Worm (Caenorhabditis elegans): Measurements from ENCODE around the gene F41E7.9.

The F41E7.9 gene

DNA sequence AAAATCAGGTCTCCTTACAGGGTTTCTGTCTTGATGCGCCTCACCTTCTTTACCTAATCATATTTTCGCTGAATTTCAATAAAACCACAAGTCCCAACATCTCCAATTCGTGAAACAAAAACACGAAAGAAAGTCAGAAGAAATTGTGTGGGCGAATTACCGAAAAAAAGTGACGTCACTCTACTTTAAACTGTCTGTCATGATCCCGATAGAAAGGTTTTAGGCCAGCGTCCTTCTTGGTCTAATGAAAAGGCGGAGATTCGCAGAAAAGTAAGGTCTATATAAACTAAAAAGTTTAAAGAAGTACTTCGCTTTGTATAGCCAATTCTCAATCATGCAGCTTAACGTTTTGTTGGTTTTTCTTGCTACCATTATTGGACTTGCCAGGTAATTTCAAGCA is 9.5 kb downstream of the F41E7.9 start, which contains the start of gene cnc-8:
TSS of gene cnc-8 (plus strand) at position 307 of the 400 bp plus-strand sequence.
- TF ChIP-seq ztf-23 (GFP tag; IDR thresholded peaks at IDR 0.05), result no peak
- TF ChIP-seq ztf-29 (GFP tag; IDR thresholded peaks at IDR 0.05), result no peak
- TF ChIP-seq med-1 (GFP tag; optimal IDR thresholded peaks at IDR 0.05; ENCODE audit: insufficient read depth), result no peak
- no peak for TF ChIP-seq flt-1 (GFP tag; IDR thresholded peaks at IDR 0.05)
- TF ChIP-seq klf-2 (GFP tag; conservative IDR thresholded peaks at IDR 0.05), result no peak
- no peak for TF ChIP-seq T22C8.4 (GFP tag; IDR thresholded peaks at IDR 0.05)
- no peak for TF ChIP-seq cog-1 (tag; optimal IDR thresholded peaks at IDR 0.05)
- TF ChIP-seq tab-1 (GFP tag; IDR thresholded peaks at IDR 0.05), result no peak
- no peak for TF ChIP-seq ref-1 (GFP tag; conservative IDR thresholded peaks at IDR 0.05)

DNA sequence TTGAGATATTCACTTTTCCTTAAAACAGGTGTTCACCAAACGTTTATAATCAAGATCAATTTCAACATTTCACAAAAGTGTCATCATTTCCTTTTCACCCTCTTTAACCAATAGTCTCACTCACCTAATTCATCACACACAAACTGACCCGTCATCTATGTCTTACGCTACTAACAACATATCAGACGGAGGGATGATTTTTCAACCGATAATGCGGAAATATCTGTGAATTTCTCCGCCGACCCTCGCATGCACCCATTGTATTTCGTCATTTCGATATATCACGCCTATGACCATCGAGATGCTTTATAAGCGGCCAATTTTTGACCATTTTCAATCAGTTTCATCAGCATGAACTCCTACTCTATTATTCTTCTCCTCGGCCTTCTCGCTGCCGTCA is 11.6 kb downstream of the F41E7.9 start, which contains the start of gene fipr-21:
TSS of gene fipr-21 (plus strand) at position 352 of the 400 bp plus-strand sequence.
- TF ChIP-seq T22C8.4 (GFP tag; IDR thresholded peaks at IDR 0.05) (no peak), tab-1 (GFP tag; IDR thresholded peaks at IDR 0.05) (no peak), flt-1 (GFP tag; IDR thresholded peaks at IDR 0.05) (no peak), klf-2 (GFP tag; conservative IDR thresholded peaks at IDR 0.05) (no peak)

DNA sequence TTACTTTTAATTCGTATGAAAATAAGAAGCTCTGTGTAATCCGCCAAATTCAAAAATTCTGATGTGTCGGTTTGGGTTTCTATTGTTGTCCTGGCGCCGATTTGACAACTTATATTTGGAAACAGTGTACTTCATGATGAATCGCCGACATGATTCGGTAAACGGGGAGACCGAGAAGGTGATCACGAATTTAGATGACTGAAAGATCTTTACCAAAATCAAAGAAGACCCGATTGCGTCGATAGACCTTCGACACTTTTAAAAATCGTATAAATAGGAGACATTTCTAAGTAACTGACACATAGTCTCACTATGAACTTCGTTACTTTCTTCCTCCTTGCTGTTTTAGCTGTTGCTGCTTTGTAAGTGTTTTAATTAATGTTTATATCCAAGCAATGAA is 13.4 kb downstream of the F41E7.9 start, which contains the start of gene fip-5:
TSS of gene fip-5 (plus strand) at position 312 of the 400 bp plus-strand sequence.
- TF ChIP-seq ztf-23 (GFP tag; IDR thresholded peaks at IDR 0.05) (no peak), cog-1 (tag; optimal IDR thresholded peaks at IDR 0.05) (no peak), med-1 (GFP tag; optimal IDR thresholded peaks at IDR 0.05; ENCODE audit: insufficient read depth) (no peak), ztf-29 (GFP tag; IDR thresholded peaks at IDR 0.05) (no peak)

DNA sequence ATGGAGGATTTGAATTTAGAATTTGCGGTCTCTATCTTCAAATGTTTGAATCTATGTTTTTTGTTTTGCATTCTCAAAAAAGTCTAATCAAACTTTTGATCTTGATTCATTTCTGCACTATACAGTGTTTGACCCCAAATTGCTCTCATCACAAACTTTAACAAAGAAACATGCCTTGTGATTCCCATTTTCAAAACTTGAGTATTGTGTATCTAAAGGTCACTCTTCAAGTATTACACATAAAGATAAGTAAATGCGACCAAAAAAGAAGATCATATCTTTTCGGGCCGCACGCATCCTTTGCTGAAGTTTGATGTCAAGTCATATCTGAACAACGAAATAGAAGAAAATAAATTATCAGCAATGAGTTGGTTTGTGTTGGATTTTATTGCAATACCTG is 13.9 kb downstream of the F41E7.9 start:
- TF ChIP-seq tab-1 (GFP tag; IDR thresholded peaks at IDR 0.05), result no peak
- TF ChIP-seq ztf-23 (GFP tag; IDR thresholded peaks at IDR 0.05), result no peak
- TF ChIP-seq klf-2 (GFP tag; conservative IDR thresholded peaks at IDR 0.05), result no peak
- no peak for TF ChIP-seq ref-1 (GFP tag; conservative IDR thresholded peaks at IDR 0.05)
- TF ChIP-seq med-1 (GFP tag; optimal IDR thresholded peaks at IDR 0.05; ENCODE audit: insufficient read depth), result no peak
- no peak for TF ChIP-seq flt-1 (GFP tag; IDR thresholded peaks at IDR 0.05)
- TF ChIP-seq cog-1 (tag; optimal IDR thresholded peaks at IDR 0.05), result no peak
- TF ChIP-seq T22C8.4 (GFP tag; IDR thresholded peaks at IDR 0.05), result no peak
- TF ChIP-seq ztf-29 (GFP tag; IDR thresholded peaks at IDR 0.05), result no peak

DNA sequence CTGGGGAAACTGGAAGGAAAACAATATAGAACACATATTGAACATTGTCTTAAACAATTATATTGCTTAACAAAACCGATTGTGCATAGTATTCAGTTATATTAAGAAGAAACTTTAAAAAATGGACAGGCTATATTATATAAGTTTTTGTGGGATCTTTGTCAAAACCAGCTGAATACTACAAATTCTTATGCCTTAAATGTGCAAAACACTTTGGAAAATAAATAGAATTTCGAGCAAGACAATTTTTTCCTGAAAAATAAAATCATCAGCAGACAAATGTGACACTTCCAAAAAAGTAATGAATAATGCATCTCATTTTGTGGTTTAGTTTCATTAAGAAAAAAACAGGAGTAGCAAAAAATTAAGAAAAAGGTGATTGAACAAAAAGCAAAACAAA is 18.4 kb downstream of the F41E7.9 start:
- TF ChIP-seq flt-1 (GFP tag; IDR thresholded peaks at IDR 0.05) (no peak), ztf-29 (GFP tag; IDR thresholded peaks at IDR 0.05) (no peak), T22C8.4 (GFP tag; IDR thresholded peaks at IDR 0.05) (no peak), cog-1 (tag; optimal IDR thresholded peaks at IDR 0.05) (no peak), ref-1 (GFP tag; conservative IDR thresholded peaks at IDR 0.05) (no peak), klf-2 (GFP tag; conservative IDR thresholded peaks at IDR 0.05) (no peak), ztf-23 (GFP tag; IDR thresholded peaks at IDR 0.05) (no peak), tab-1 (GFP tag; IDR thresholded peaks at IDR 0.05) (no peak)

DNA sequence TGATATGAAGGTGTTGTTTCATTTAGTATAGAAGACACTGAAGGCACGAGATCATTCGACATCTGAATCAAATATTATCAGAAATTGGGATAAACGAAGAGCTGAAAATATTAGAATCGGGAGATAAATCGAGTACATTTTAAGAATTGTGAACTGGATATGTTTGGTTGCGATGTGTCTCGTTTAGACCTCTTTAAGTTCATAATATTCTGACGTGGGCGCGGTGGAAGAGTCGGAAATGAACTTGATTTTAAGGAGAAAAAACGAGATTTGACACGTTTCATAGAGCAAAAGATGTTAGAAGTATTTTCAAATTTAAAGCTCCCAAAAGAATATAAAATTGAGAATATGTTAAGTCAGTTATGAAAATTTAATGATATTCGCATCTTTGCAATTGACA is 30.2 kb downstream of the F41E7.9 start, which contains the start of gene npr-6:
TSS of gene npr-6 (minus strand) at position 101 of the 400 bp plus-strand sequence.
- no peak for TF ChIP-seq med-1 (GFP tag; optimal IDR thresholded peaks at IDR 0.05; ENCODE audit: insufficient read depth)
- no peak for TF ChIP-seq T22C8.4 (GFP tag; IDR thresholded peaks at IDR 0.05)
- no peak for TF ChIP-seq ztf-29 (GFP tag; IDR thresholded peaks at IDR 0.05)
- TF ChIP-seq cog-1 (tag; optimal IDR thresholded peaks at IDR 0.05), result no peak
- no peak for TF ChIP-seq flt-1 (GFP tag; IDR thresholded peaks at IDR 0.05)
- no peak for TF ChIP-seq ztf-23 (GFP tag; IDR thresholded peaks at IDR 0.05)
- TF ChIP-seq tab-1 (GFP tag; IDR thresholded peaks at IDR 0.05), result no peak
- TF ChIP-seq ref-1 (GFP tag; conservative IDR thresholded peaks at IDR 0.05), result no peak
- no peak for TF ChIP-seq klf-2 (GFP tag; conservative IDR thresholded peaks at IDR 0.05)

DNA sequence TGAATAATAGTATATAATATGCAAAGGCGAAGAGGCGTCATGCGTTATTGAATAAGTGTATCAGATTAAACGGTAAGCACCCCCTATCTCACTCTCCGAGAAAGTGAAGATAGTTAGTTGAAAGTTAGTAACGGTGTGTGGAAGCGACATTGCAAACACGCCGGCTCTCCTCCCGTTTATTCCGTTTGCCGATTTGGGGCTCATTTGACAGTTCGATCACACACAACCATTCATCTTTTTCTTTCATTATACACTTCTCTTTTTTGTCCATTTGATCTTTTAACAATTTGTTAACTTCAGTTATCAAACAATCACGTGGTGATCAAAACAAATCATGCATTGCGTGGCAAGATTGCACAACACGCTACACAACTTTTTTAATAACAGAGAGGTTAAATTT is 36.5 kb downstream of the F41E7.9 start, which contains the start of gene slc-9B.1:
TSS of gene slc-9B.1 (plus strand) at position 301 of the 400 bp plus-strand sequence.
- TF ChIP-seq flt-1 (GFP tag; IDR thresholded peaks at IDR 0.05) (no peak), ztf-23 (GFP tag; IDR thresholded peaks at IDR 0.05) (no peak), ref-1 (GFP tag; conservative IDR thresholded peaks at IDR 0.05) (no peak), klf-2 (GFP tag; conservative IDR thresholded peaks at IDR 0.05) (no peak), tab-1 (GFP tag; IDR thresholded peaks at IDR 0.05) (no peak), ztf-29 (GFP tag; IDR thresholded peaks at IDR 0.05) (no peak)

DNA sequence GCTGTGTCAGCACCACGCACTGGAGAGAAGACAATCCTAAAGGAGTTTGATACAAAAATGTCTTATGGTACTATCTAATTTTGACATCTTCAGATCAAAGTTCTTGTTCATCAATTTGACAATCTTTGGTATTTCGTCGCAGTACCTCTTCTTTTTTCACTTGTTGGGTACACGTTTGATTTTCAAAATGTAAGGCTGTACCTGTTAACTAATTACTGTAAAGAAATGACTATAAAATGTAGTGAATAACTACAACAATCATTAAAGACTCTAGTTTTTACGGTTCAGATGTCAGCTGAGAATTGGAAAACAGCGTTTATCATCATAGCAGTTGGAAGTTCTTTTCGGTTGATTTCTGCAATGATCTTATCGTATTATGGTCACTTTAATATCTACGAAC is 38.7 kb downstream of the F41E7.9 start:
- TF ChIP-seq tab-1 (GFP tag; IDR thresholded peaks at IDR 0.05) (no peak), ztf-29 (GFP tag; IDR thresholded peaks at IDR 0.05) (no peak), ref-1 (GFP tag; conservative IDR thresholded peaks at IDR 0.05) (no peak), flt-1 (GFP tag; IDR thresholded peaks at IDR 0.05) (no peak), ztf-23 (GFP tag; IDR thresholded peaks at IDR 0.05) (no peak), med-1 (GFP tag; optimal IDR thresholded peaks at IDR 0.05; ENCODE audit: insufficient read depth) (no peak)

DNA sequence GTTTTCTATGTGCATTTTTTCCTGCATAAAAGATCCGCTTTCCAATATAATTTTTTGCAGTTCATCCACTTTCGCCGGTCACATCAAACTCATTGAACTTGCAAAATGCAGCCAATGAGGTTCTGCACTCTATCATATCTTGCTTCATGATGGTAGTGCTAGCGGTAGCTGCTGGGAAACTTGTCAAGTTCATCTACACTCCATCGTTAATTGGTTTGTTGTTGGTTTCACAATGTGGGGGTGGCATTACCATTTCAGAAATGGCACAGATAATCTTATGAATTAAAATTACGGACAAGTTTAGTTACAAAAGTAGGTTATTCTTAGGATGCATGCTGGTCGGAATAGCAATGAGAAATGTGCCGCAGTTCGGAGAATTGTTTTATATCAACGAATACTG is 41.3 kb downstream of the F41E7.9 start:
- TF ChIP-seq med-1 (GFP tag; optimal IDR thresholded peaks at IDR 0.05; ENCODE audit: insufficient read depth) (no peak), klf-2 (GFP tag; conservative IDR thresholded peaks at IDR 0.05) (no peak), flt-1 (GFP tag; IDR thresholded peaks at IDR 0.05) (no peak), cog-1 (tag; optimal IDR thresholded peaks at IDR 0.05) (no peak), ztf-29 (GFP tag; IDR thresholded peaks at IDR 0.05) (no peak), ref-1 (GFP tag; conservative IDR thresholded peaks at IDR 0.05) (no peak), tab-1 (GFP tag; IDR thresholded peaks at IDR 0.05) (no peak), ztf-23 (GFP tag; IDR thresholded peaks at IDR 0.05) (no peak), T22C8.4 (GFP tag; IDR thresholded peaks at IDR 0.05) (no peak)

DNA sequence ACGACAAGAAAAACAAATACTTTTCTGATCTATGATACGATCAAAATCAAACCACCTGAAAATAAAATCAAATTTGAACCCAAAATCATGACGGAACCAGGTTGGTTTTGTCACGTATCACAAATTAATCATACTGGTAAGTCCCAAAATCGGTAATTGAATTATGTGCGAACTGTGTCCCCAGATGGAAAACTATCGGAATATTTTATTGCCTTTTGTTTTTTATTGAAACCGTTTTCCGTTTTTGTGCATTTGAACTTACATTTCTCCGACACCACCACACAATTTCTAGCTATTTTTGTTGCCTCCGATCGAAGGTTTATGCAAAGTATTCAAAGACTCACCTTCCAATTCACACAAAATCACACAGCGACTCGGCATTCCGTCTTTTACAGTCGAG is 42.4 kb downstream of the F41E7.9 start, which contains the start of gene F41E7.2:
TSS of gene F41E7.2 (plus strand) at position 301 of the 400 bp plus-strand sequence.
- TF ChIP-seq med-1 (GFP tag; optimal IDR thresholded peaks at IDR 0.05; ENCODE audit: insufficient read depth) (no peak), ztf-23 (GFP tag; IDR thresholded peaks at IDR 0.05) (no peak), klf-2 (GFP tag; conservative IDR thresholded peaks at IDR 0.05) (no peak), tab-1 (GFP tag; IDR thresholded peaks at IDR 0.05) (no peak), flt-1 (GFP tag; IDR thresholded peaks at IDR 0.05) (no peak), T22C8.4 (GFP tag; IDR thresholded peaks at IDR 0.05) (no peak), cog-1 (tag; optimal IDR thresholded peaks at IDR 0.05) (no peak), ztf-29 (GFP tag; IDR thresholded peaks at IDR 0.05) (no peak), ref-1 (GFP tag; conservative IDR thresholded peaks at IDR 0.05) (no peak)

Data from whole organism, midembryonic.